Fruit fly (Drosophila melanogaster): ENCODE results near the gene Tnpo-SR.
A peak's percentile ranks its signal among the peaks of the same experiment; 100 is the strongest.

DNA sequence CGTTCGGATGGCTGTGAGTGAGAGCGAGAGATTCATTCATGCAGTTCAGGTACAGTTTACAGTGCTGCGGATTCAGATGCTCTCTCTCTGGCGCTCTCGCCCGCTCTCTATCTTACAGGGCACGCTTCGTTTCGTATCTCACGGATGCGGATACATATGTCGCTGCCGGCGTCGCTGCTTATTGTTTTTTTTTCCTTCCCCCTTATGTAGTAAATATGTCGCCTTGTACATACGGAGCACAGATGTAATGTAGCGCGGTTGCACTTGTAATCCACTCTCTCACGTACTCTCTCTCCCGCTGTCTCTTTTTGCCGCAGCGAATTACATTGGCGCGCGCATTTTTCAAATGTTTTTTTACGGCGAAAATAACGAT, 4.4 kb upstream of the Tnpo-SR start:
- TF ChIP-seq Smox (GFP tag; optimal IDR thresholded peaks at IDR 0.05) = no peak
- TF ChIP-seq CG7368 (GFP tag; optimal IDR thresholded peaks at IDR 0.05) = no peak
- TF ChIP-seq CG6808 (GFP tag; optimal IDR thresholded peaks at IDR 0.05) = peak; percentile 48
- TF ChIP-seq CG11294 (GFP tag; IDR thresholded peaks at IDR 0.05) = no peak
- no peak for TF ChIP-seq Eip93F (GFP tag; optimal IDR thresholded peaks at IDR 0.05)
- peak; percentile 83 for TF ChIP-seq CG6854 (GFP tag; optimal IDR thresholded peaks at IDR 0.05)
- TF ChIP-seq Lpt (GFP tag; optimal IDR thresholded peaks at IDR 0.05) = peak; percentile 76
- no peak for TF ChIP-seq dac (GFP tag; optimal IDR thresholded peaks at IDR 0.05)
- no peak for TF ChIP-seq svp (GFP tag)
- TF ChIP-seq OdsH (GFP tag; optimal IDR thresholded peaks at IDR 0.05) = no peak
